Fruit fly (Drosophila melanogaster): ENCODE measurements around the gene CG43232.

The CG43232 gene

DNA sequence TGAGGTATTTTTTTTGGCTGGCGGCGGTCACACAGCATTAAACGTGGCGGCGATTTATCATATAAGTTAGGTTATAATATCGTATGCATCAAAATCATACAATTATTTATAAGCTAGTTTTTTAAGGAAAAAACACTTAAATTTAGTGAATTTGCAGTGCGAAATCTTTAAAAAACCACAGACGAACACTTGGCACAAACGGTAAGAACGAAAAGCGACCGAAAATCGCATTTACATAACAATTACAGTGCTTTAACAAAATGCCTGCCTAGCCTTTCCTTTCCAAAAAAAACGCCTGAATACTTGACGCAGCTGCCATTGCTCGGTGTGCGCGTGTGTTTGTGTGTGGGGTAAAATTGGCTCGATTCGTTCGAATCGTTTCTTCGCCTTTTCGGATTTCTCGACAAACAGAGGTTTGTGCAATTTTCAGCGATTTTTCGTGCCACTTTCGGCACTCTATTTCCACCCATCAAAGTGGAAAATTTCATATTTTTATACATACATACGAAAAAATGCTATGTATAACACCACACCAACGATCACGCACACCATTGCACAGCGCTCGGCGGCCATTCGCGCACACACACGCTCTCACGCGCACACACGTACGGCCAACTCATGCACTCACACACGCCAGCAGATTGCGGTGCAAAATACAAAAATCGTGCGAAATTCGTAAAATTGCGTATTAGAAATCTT, 11.1 kb upstream of the CG43232 start, which contains the start of gene Hrb27C (continued):
- TF ChIP-seq zfh2 (GFP tag; optimal IDR thresholded peaks at IDR 0.05): no peak
- TF ChIP-seq sob (GFP tag; IDR thresholded peaks at IDR 0.05): no peak
- TF ChIP-seq CG11093 (GFP tag; IDR thresholded peaks at IDR 0.05): no peak
- no peak for TF ChIP-seq her (GFP tag; optimal IDR thresholded peaks at IDR 0.05)
- TF ChIP-seq ash1 (GFP tag; optimal IDR thresholded peaks at IDR 0.05): no peak
- TF ChIP-seq emc (GFP tag; optimal IDR thresholded peaks at IDR 0.05): no peak
- no peak for TF ChIP-seq NC2β (GFP tag; optimal IDR thresholded peaks at IDR 0.05)
- no peak for TF ChIP-seq Ets65A (GFP tag)
- TF ChIP-seq CG6254 (GFP tag; optimal IDR thresholded peaks at IDR 0.05): no peak
- no peak for TF ChIP-seq pfk (GFP tag; optimal IDR thresholded peaks at IDR 0.05)
- no peak for TF ChIP-seq ato (GFP tag; IDR thresholded peaks at IDR 0.05; ENCODE audit: partially characterized antibody)
- peak; percentile 53; the same call in 1 of the 2 replicates for TF ChIP-seq bbx (GFP tag; IDR thresholded peaks at IDR 0.05; ENCODE audit: partially characterized antibody)
- TF ChIP-seq CG13123 (GFP tag; optimal IDR thresholded peaks at IDR 0.05): no peak
- no peak for TF ChIP-seq ftz-f1 (GFP tag; optimal IDR thresholded peaks at IDR 0.05)
- TF ChIP-seq sens-2 (GFP tag; IDR thresholded peaks at IDR 0.05): no peak
- no peak for TF ChIP-seq gt (GFP tag; IDR thresholded peaks at IDR 0.05)
- TF ChIP-seq CG12236 (GFP tag; optimal IDR thresholded peaks at IDR 0.05): no peak
- peak; percentile 1 for TF ChIP-seq CG17385 (GFP tag; optimal IDR thresholded peaks at IDR 0.05)
- no peak for TF ChIP-seq CG10267 (tag; optimal IDR thresholded peaks at IDR 0.05)
- TF ChIP-seq CG8089 (GFP tag; optimal IDR thresholded peaks at IDR 0.05): no peak
- no peak for TF ChIP-seq Trl (optimal IDR thresholded peaks at IDR 0.05)
- no peak for TF ChIP-seq Trl (GFP tag; optimal IDR thresholded peaks at IDR 0.05)
- no peak for TF ChIP-seq Stat92E (GFP tag; optimal IDR thresholded peaks at IDR 0.05)
- no peak for TF ChIP-seq Ada2b (GFP tag; IDR thresholded peaks at IDR 0.05)
- peak; percentile 9 for TF ChIP-seq salm (tag; optimal IDR thresholded peaks at IDR 0.05)
- TF ChIP-seq Hr78 (GFP tag; optimal IDR thresholded peaks at IDR 0.05): no peak
- TF ChIP-seq CG10543 (GFP tag; optimal IDR thresholded peaks at IDR 0.05): no peak
- no peak for TF ChIP-seq disco-r (GFP tag; optimal IDR thresholded peaks at IDR 0.05)
- no peak for TF ChIP-seq CG30431 (GFP tag; optimal IDR thresholded peaks at IDR 0.05)
- no peak for TF ChIP-seq vfl (GFP tag; optimal IDR thresholded peaks at IDR 0.05)
- no peak for TF ChIP-seq dpn (GFP tag; optimal IDR thresholded peaks at IDR 0.05)
- no peak for TF ChIP-seq ro (GFP tag; IDR thresholded peaks at IDR 0.05)
- TF ChIP-seq CG11696 (GFP tag; IDR thresholded peaks at IDR 0.05): no peak
- no peak for TF ChIP-seq CG15601 (tag; optimal IDR thresholded peaks at IDR 0.05)
- no peak for TF ChIP-seq Nf-YA (GFP tag; IDR thresholded peaks at IDR 0.05)
- no peak for TF ChIP-seq pita (GFP tag; optimal IDR thresholded peaks at IDR 0.05)
- no peak for TF ChIP-seq CG4424 (GFP tag; optimal IDR thresholded peaks at IDR 0.05)
- no peak for TF ChIP-seq nerfin-1 (tag; optimal IDR thresholded peaks at IDR 0.05)
- no peak for TF ChIP-seq CG16863 (GFP tag; optimal IDR thresholded peaks at IDR 0.05)
- no peak for TF ChIP-seq Atf3 (GFP tag; optimal IDR thresholded peaks at IDR 0.05)
- no peak for TF ChIP-seq CG17361 (GFP tag; IDR thresholded peaks at IDR 0.05)
- TF ChIP-seq E2f1 (GFP tag; IDR thresholded peaks at IDR 0.05): no peak
- no peak for TF ChIP-seq Doc2 (GFP tag; IDR thresholded peaks at IDR 0.05)
- TF ChIP-seq hth (optimal IDR thresholded peaks at IDR 0.05): no peak
- TF ChIP-seq Hr39 (optimal IDR thresholded peaks at IDR 0.05): peak; percentile 50
- no peak for TF ChIP-seq vnd (GFP tag; IDR thresholded peaks at IDR 0.05; ENCODE audit: partially characterized antibody)
- peak; percentile 57 for TF ChIP-seq sqz (GFP tag; optimal IDR thresholded peaks at IDR 0.05)
- peak; percentile 74 for TF ChIP-seq YL-1 (GFP tag; optimal IDR thresholded peaks at IDR 0.05)
- no peak for TF ChIP-seq dmrt11E (tag; optimal IDR thresholded peaks at IDR 0.05)
- TF ChIP-seq CG12155 (GFP tag; optimal IDR thresholded peaks at IDR 0.05): no peak
- no peak for TF ChIP-seq Aef1 (GFP tag; IDR thresholded peaks at IDR 0.05)
- no peak for TF ChIP-seq Oli (tag; optimal IDR thresholded peaks at IDR 0.05)
